Fruit fly (Drosophila melanogaster): ENCODE measurements around the gene CG7252.

The CG7252 gene

DNA sequence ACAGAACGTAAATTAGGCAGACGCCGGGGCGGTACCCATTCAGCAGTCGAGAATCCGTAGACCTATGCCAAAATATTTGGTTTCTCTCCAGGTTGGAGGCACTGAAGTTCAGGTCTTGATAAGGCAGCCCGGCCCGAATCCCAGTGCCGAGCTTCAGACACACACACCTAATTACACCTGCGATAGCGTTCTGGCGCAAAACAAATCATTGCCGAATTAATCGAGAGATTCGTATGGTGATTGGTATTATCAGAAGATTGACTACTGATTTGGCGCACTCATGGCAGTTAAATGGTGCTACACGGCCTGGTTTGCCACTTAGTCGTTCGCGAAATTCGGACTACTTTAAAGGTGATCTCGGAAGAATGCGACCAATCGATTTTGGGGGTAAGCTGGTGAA, at the start of gene CG7252:
CG7252 (plus strand) TSS at position 319 of the 400 bp plus-strand sequence.
- TF ChIP-seq insv (optimal IDR thresholded peaks at IDR 0.05) (no peak), h (optimal IDR thresholded peaks at IDR 0.05) (no peak), Myc (optimal IDR thresholded peaks at IDR 0.05) (no peak), psq (optimal IDR thresholded peaks at IDR 0.05) (no peak), Sin3A (optimal IDR thresholded peaks at IDR 0.05) (no peak), ttk (optimal IDR thresholded peaks at IDR 0.05) (no peak)

DNA sequence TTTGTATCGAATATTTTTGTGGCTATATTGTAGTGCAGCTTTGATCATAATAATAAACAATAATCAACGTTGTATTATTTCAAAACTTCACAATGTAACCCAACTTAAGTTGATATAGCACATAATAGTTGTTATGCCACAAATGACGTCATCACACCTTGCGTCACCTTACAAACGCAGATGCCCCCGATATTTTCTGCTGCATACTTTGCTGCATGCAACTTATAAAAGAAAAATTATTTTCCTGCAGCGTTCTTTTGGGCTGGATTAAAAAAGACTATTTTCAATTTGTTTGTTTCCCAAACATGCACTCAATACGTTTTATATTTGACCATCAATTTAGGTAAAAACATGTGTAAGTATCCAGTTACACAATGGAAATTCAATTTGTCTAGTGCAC, 29.3 kb upstream of the CG7252 start:
- TF ChIP-seq psq (optimal IDR thresholded peaks at IDR 0.05) (no peak), h (optimal IDR thresholded peaks at IDR 0.05) (no peak), Myc (optimal IDR thresholded peaks at IDR 0.05) (no peak), Sin3A (optimal IDR thresholded peaks at IDR 0.05) (no peak), insv (optimal IDR thresholded peaks at IDR 0.05) (no peak), ttk (optimal IDR thresholded peaks at IDR 0.05) (no peak)

DNA sequence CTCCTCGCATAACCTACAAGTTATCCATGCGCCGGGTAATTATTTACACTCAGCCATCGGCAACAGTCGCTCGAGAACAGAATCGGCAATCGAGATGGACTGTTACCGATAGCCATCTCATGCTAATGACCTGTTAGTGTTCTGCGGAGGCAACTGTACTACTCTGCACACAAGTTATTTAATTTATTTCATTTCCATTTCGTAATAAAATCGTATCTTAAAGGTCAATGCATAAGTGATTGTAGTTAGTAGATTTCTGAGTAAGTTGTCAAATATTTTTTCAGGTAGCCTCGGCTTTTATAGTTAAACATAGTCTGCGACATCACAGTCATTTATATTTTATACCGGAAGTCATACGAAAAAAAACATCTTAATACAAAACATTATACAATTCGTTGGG, 26.3 kb upstream of the CG7252 start, which contains the start of gene CG11588:
CG11588 (plus strand) TSS at position 301 of the 400 bp plus-strand sequence.
- TF ChIP-seq Myc (optimal IDR thresholded peaks at IDR 0.05) = no peak
- TF ChIP-seq h (optimal IDR thresholded peaks at IDR 0.05) = no peak
- TF ChIP-seq insv (optimal IDR thresholded peaks at IDR 0.05) = no peak
- no peak for TF ChIP-seq ttk (optimal IDR thresholded peaks at IDR 0.05)
- no peak for TF ChIP-seq psq (optimal IDR thresholded peaks at IDR 0.05)
- no peak for TF ChIP-seq Sin3A (optimal IDR thresholded peaks at IDR 0.05)

DNA sequence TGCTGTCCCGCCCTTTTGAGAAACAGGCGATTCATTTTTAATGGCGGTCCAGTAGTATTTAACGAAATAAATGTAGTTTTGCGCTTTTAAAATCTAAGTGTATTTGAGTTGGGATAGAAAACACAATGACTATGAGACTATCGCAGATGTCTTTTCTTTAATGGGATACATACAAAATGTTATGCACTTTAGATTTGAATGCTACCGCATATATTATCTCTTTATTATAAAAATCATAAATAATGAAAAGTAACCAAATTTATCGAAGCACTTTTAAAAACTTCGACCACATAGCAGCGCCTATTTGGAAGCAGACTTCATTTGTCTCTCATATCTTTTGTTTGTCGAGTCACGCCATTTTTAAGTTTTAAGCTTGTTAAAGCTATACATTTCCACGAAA, 22.8 kb upstream of the CG7252 start, which contains the start of gene SdhAL:
SdhAL (minus strand) TSS at position 101 of the 400 bp plus-strand sequence.
- TF ChIP-seq insv (optimal IDR thresholded peaks at IDR 0.05) = no peak
- no peak for TF ChIP-seq psq (optimal IDR thresholded peaks at IDR 0.05)

DNA sequence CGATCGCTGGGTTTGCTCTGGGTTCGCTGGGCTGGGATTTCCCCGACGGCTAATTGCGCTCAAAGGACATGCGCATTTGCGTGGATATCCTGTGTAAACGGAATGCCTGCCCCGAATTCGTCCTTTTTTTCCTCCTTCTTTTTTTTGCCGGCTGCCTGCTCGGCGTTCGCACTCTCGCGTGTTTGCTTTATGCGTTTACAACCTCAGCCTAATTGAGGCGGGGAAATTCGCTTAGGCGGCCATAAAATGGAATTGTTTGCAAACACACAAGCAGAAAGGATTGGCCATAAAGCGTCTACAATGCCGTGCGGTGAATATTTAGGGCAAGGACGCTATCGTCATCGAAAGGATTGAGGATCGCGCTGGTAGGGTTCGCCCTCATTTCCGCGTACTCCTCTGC, 22.1 kb upstream of the CG7252 start:
- no peak for TF ChIP-seq insv (optimal IDR thresholded peaks at IDR 0.05)
- TF ChIP-seq Myc (optimal IDR thresholded peaks at IDR 0.05) = no peak
- no peak for TF ChIP-seq psq (optimal IDR thresholded peaks at IDR 0.05)
- no peak for TF ChIP-seq Sin3A (optimal IDR thresholded peaks at IDR 0.05)
- TF ChIP-seq h (optimal IDR thresholded peaks at IDR 0.05) = no peak
- TF ChIP-seq ttk (optimal IDR thresholded peaks at IDR 0.05) = no peak

DNA sequence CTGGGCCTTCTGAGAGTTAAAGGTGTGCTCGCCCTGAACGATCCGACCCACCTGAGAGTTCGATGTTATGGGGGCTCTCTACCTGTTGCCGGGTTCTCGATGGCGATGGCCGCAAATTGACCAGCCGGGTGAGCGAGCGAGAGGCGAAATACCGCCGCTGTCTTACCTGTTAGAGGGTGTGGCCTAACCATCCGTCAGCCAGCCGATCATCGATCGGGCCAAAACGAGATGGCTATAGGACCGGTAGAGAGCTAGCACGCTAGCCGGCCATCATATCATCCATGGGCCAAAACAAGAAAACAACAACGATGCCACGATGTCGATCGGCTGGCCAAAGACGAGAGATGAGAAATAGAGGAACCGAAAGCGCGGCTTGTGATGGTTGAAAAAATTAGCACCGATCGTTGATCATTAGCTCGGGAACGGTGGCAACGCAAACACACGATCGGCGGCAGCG, 20.2 kb upstream of the CG7252 start, which contains the start of gene byn:
byn (plus strand) TSS at position 407 of the 457 bp plus-strand sequence.
- TF ChIP-seq h (optimal IDR thresholded peaks at IDR 0.05) (no peak), Myc (optimal IDR thresholded peaks at IDR 0.05) (no peak), ttk (optimal IDR thresholded peaks at IDR 0.05) (no peak), psq (optimal IDR thresholded peaks at IDR 0.05) (no peak), Sin3A (optimal IDR thresholded peaks at IDR 0.05) (no peak), insv (optimal IDR thresholded peaks at IDR 0.05) (no peak)

DNA sequence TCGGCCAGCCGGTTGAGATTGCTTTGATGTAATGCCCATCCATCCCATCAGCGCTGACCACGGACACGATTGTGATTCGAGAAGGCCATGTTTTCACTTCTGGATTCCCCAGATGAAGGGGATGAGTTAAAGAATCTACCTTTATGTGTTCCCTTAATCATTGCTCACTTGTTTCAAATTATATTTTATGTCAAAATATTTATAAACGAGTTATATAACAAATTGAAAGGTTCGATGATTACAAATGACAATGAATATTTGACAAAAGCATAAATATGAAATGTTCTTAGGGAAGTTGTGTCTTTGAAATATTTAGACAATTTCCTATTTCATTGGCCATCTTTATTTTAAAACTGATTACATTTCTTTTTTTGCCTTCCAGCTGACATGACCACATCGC, 15.9 kb upstream of the CG7252 start:
- no peak for TF ChIP-seq ttk (optimal IDR thresholded peaks at IDR 0.05)

DNA sequence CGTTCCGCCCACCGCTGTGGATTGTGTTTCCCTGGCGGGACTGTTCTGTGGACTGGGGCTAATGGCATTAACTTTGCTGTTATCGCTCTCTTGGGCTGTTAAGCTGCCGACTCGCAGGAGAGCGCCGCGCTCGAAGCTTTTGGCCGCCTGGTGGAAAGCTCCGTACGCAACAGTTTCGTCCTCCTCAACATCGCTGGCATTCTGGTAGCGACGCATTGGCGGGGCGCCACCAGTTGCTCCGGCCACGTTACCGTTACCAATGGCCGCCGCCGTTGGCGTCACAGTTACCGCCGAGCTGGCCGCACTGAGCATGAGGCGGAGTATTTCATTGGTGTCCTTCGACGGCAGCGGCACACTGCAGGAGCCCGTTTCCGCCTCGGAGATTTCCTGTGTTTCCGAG, 10.2 kb upstream of the CG7252 start:
- no peak for TF ChIP-seq Myc (optimal IDR thresholded peaks at IDR 0.05)
- TF ChIP-seq psq (optimal IDR thresholded peaks at IDR 0.05) = no peak
- no peak for TF ChIP-seq ttk (optimal IDR thresholded peaks at IDR 0.05)

DNA sequence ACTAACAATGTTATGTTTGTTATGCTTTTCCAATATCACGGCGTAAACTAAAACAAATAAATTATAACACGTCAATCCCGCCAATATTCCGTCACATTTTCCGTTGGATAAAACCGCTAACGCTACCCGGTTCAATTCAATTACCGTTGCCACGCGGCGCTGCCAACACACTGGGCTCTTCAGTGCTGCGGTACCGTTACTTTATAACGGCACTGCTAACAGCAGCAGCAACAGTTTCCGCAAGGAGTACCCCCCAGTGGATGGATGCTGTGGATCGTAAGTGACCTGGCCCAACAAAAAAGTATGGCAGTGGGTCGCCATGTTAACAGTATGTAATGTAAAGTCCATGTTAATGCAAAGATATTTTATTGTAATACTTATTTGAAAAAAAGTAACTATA, 8.8 kb upstream of the CG7252 start, which contains the start of gene CG44837:
CG44837 (minus strand) TSS at position 157 of the 400 bp plus-strand sequence.
- TF ChIP-seq psq (optimal IDR thresholded peaks at IDR 0.05) = no peak
- TF ChIP-seq Sin3A (optimal IDR thresholded peaks at IDR 0.05) = no peak
- no peak for TF ChIP-seq insv (optimal IDR thresholded peaks at IDR 0.05)
- no peak for TF ChIP-seq h (optimal IDR thresholded peaks at IDR 0.05)
- no peak for TF ChIP-seq ttk (optimal IDR thresholded peaks at IDR 0.05)
- no peak for TF ChIP-seq Myc (optimal IDR thresholded peaks at IDR 0.05)

DNA sequence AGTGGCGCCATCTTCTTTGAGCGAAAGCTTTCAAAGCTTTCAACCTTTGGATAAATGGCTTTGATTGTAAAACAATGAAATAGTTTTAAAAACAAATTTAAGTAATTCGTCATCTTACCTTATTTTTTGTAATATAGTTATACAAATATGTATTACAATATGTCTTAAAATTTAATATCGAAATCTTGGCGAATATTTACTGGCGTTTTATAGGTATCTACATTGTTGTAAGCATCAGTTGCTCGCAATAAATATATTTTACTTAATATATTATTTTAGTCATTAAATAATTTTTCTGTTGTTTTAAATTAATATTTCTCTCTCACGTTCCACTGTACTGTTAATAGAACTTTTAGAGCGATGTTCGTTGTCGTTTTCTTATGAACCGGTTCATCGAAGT, 5.9 kb upstream of the CG7252 start, which contains the start of gene Rpt4R:
Rpt4R (plus strand) TSS at position 301 of the 400 bp plus-strand sequence.
- TF ChIP-seq Myc (optimal IDR thresholded peaks at IDR 0.05) = no peak
- no peak for TF ChIP-seq ttk (optimal IDR thresholded peaks at IDR 0.05)
- no peak for TF ChIP-seq insv (optimal IDR thresholded peaks at IDR 0.05)
- TF ChIP-seq h (optimal IDR thresholded peaks at IDR 0.05) = no peak
- TF ChIP-seq psq (optimal IDR thresholded peaks at IDR 0.05) = no peak
- TF ChIP-seq Sin3A (optimal IDR thresholded peaks at IDR 0.05) = no peak

DNA sequence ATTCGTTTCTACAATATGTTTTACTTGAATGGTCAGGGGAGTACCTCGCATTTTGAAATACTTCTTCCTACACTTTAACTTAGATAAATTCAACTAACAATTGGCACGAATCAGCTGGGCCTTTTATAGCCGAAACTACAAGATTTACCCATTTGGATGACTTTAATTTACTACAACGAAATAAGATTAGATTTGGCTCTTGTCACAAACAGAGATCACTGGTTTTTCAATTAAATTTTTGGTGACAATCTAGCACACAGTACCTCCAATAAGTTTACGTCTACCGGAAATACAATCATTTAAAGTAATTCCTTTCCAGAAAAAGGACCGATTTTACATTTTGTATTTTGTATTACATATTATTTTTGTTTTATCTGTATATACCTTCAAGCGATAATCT, 2.7 kb upstream of the CG7252 start, which contains the start of gene CG5883:
CG5883 (minus strand) TSS at position 101 of the 400 bp plus-strand sequence.
- TF ChIP-seq insv (optimal IDR thresholded peaks at IDR 0.05) (no peak), h (optimal IDR thresholded peaks at IDR 0.05) (no peak), Sin3A (optimal IDR thresholded peaks at IDR 0.05) (no peak), psq (optimal IDR thresholded peaks at IDR 0.05) (no peak), ttk (optimal IDR thresholded peaks at IDR 0.05) (no peak)

DNA sequence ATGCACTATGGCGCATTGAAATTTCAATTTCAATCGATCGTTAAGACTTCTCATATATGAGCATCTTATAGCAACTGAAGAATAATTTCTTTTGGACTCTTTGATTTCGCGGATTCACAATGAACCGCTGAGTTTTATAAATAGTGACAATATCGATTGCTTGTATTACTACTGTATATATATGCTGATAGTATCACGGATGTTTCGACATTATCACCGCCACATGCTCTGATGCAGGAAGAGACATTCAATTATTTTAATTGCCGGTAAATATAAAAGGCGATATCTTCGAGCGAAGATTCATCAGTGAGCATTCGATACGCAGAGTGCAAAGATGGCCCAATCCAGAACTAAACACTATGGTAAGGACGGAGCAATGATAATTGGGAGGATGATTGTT, 2.1 kb downstream of the CG7252 start, which contains the start of gene CG17826:
CG17826 (plus strand) TSS at position 301 of the 400 bp plus-strand sequence.
- TF ChIP-seq psq (optimal IDR thresholded peaks at IDR 0.05) (no peak), insv (optimal IDR thresholded peaks at IDR 0.05) (no peak), ttk (optimal IDR thresholded peaks at IDR 0.05) (no peak), Myc (optimal IDR thresholded peaks at IDR 0.05) (no peak), Sin3A (optimal IDR thresholded peaks at IDR 0.05) (no peak), h (optimal IDR thresholded peaks at IDR 0.05) (no peak)

DNA sequence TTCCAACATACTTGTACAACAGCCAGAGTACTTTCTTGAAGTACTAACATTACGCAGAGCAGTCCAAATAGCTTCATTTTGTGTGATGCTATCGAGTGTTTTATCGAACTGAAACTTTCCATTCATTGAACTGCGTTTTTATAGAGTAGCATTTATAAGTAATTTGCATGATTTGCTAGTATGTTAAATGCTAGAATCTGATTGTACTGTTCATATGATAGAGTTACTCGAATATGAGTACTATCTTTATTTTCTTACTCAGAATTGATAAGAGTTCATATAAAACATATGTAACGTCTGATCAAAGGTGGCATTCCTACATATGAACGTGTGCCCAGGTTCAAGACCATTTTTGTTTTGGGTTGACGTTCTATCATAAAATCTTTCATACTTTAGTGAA, 5.7 kb downstream of the CG7252 start, which contains the start of gene obst-G:
obst-G (minus strand) TSS at position 101 of the 400 bp plus-strand sequence.
- TF ChIP-seq Myc (optimal IDR thresholded peaks at IDR 0.05) (no peak), ttk (optimal IDR thresholded peaks at IDR 0.05) (no peak), insv (optimal IDR thresholded peaks at IDR 0.05) (no peak), Sin3A (optimal IDR thresholded peaks at IDR 0.05) (no peak), psq (optimal IDR thresholded peaks at IDR 0.05) (no peak), h (optimal IDR thresholded peaks at IDR 0.05) (no peak)
